Fruit fly (Drosophila melanogaster) whole organism, embryonic: ENCODE results near the gene Mcad.

ENCODE experiments used
- Adf1 ChIP-seq: fragments of 200-800 bp; sonication (Bioruptor generic); IDR thresholded peaks from 2 replicates; pipeline ENCODE4 v1.3.6; 2022; ENCODE audit warnings: missing biosample characterization, missing genetic modification characterization
- Bgb ChIP-seq: fragments of 200-800 bp; sonication (Bioruptor generic); IDR thresholded peaks from 2 replicates; pipeline ENCODE4 v1.3.6; 2022; ENCODE audit warnings: missing biosample characterization, missing genetic modification characterization; ENCODE audit not compliant: partially characterized antibody
- CG10431 ChIP-seq: fragments of 200-800 bp; sonication (Bioruptor generic); optimal IDR thresholded peaks from 3 replicates; lab custom pipeline; 2018; ENCODE audit warnings: missing biosample characterization, mild to moderate bottlenecking, missing genetic modification characterization
- CG10462 ChIP-seq: fragments of 200-800 bp; sonication (Bioruptor generic); optimal IDR thresholded peaks from 2 replicates; lab custom pipeline; 2016; ENCODE audit warnings: missing biosample characterization, missing genetic modification characterization
- CG1233 ChIP-seq: fragments of 200-800 bp; sonication (Bioruptor generic); optimal IDR thresholded peaks from 4 replicates; lab custom pipeline; 2018; ENCODE audit warnings: missing biosample characterization, mild to moderate bottlenecking, missing genetic modification characterization
- CG13775 ChIP-seq: fragments of 200-800 bp; sonication (Bioruptor generic); optimal IDR thresholded peaks from 3 replicates; lab custom pipeline; 2017; ENCODE audit warnings: missing biosample characterization, mild to moderate bottlenecking, missing genetic modification characterization
- CG16779 ChIP-seq: fragments of 200-800 bp; sonication (Bioruptor generic); IDR thresholded peaks from 2 replicates; pipeline ENCODE4 v1.3.6; 2022; ENCODE audit warnings: missing biosample characterization, missing genetic modification characterization
- CG3065 ChIP-seq: fragments of 200-800 bp; sonication (Bioruptor generic); optimal IDR thresholded peaks from 2 replicates; lab custom pipeline; 2016; ENCODE audit warnings: missing biosample characterization, missing genetic modification characterization
- CG32532 ChIP-seq: fragments of 200-800 bp; sonication (Bioruptor generic); IDR thresholded peaks from 2 replicates; pipeline ENCODE4 v1.3.6; 2022; ENCODE audit warnings: missing biosample characterization, missing genetic modification characterization
- CG3281 ChIP-seq: fragments of 200-800 bp; sonication (Bioruptor generic); optimal IDR thresholded peaks from 3 replicates; lab custom pipeline; 2017; ENCODE audit warnings: missing biosample characterization, mild to moderate bottlenecking, missing genetic modification characterization
- CG3407 ChIP-seq: fragments of 200-800 bp; sonication (Bioruptor generic); optimal IDR thresholded peaks from 2 replicates; lab custom pipeline; 2018; ENCODE audit warnings: missing biosample characterization, mild to moderate bottlenecking, missing genetic modification characterization
- CG34376 ChIP-seq: fragments of 200-800 bp; sonication (Bioruptor generic); optimal IDR thresholded peaks from 2 replicates; lab custom pipeline; 2018; ENCODE audit warnings: missing biosample characterization, mild to moderate bottlenecking, missing genetic modification characterization
- CG3838 ChIP-seq: fragments of 200-800 bp; sonication (Bioruptor generic); optimal IDR thresholded peaks from 3 replicates; lab custom pipeline; 2016; ENCODE audit warnings: missing biosample characterization, missing genetic modification characterization
- CG4820 ChIP-seq: fragments of 200-800 bp; sonication (Bioruptor generic); optimal IDR thresholded peaks from 3 replicates; lab custom pipeline; 2016; ENCODE audit warnings: missing biosample characterization, missing genetic modification characterization
- CG5245 ChIP-seq: fragments of 200-800 bp; sonication (Bioruptor generic); optimal IDR thresholded peaks from 3 replicates; lab custom pipeline; 2016; ENCODE audit warnings: missing biosample characterization, missing genetic modification characterization
- CG8359 ChIP-seq: fragments of 200-800 bp; sonication (Bioruptor generic); optimal IDR thresholded peaks from 2 replicates; lab custom pipeline; 2017; ENCODE audit warnings: missing biosample characterization, mild to moderate bottlenecking, missing genetic modification characterization, borderline replicate concordance
- CG8478 ChIP-seq: fragments of >200 bp; optimal IDR thresholded peaks from 2 replicates; lab custom pipeline; 2018
- CG9727 ChIP-seq: fragments of 200-800 bp; sonication (Bioruptor generic); optimal IDR thresholded peaks from 3 replicates; lab custom pipeline; 2017; ENCODE audit warnings: missing biosample characterization, mild to moderate bottlenecking, missing genetic modification characterization
- Ets97D ChIP-seq: fragments of 200-800 bp; sonication (Bioruptor generic); optimal IDR thresholded peaks from 3 replicates; lab custom pipeline; 2016; ENCODE audit warnings: missing biosample characterization, missing genetic modification characterization
- Gug ChIP-seq: fragments of 200-800 bp; sonication (Bioruptor generic); IDR thresholded peaks from 4 replicates; pipeline ENCODE4 v1.3.6; 2022; ENCODE audit warnings: missing biosample characterization, missing genetic modification characterization
- Hey ChIP-seq: fragments of 200-800 bp; sonication (Bioruptor generic); optimal IDR thresholded peaks from 3 replicates; lab custom pipeline; 2018; ENCODE audit warnings: missing biosample characterization, mild to moderate bottlenecking, missing genetic modification characterization
- MBD-R2 ChIP-seq: fragments of 200-800 bp; sonication (Bioruptor generic); IDR thresholded peaks from 2 replicates; pipeline ENCODE4 v1.3.6; 2022; ENCODE audit warnings: missing biosample characterization, missing genetic modification characterization
- MTF-1 ChIP-seq: fragments of 200-800 bp; sonication (Bioruptor generic); optimal IDR thresholded peaks from 2 replicates; lab custom pipeline; 2018; ENCODE audit warnings: missing biosample characterization, mild to moderate bottlenecking, missing genetic modification characterization, borderline replicate concordance
- Mad ChIP-seq: fragments of 200-800 bp; sonication (Bioruptor generic); optimal IDR thresholded peaks from 2 replicates; lab custom pipeline; 2016; ENCODE audit warnings: missing biosample characterization, missing genetic modification characterization
- Nf-YC ChIP-seq: fragments of 200-800 bp; optimal IDR thresholded peaks from 3 replicates; lab custom pipeline; 2019; ENCODE audit warnings: missing biosample characterization, mild to moderate bottlenecking, missing genetic modification characterization, moderate library complexity
- Oli ChIP-seq: fragments of 200-800 bp; sonication (Bioruptor generic); optimal IDR thresholded peaks from 2 replicates; lab custom pipeline; 2018; ENCODE audit warnings: missing biosample characterization, mild to moderate bottlenecking, missing genetic modification characterization, moderate library complexity
- Taf1 ChIP-seq: fragments of 200-800 bp; sonication (Bioruptor generic); IDR thresholded peaks from 2 replicates; pipeline ENCODE4 v1.3.6; 2022; ENCODE audit warnings: missing biosample characterization, missing genetic modification characterization
- Tbp ChIP-seq: fragments of >200 bp; optimal IDR thresholded peaks from 2 replicates; lab custom pipeline; 2018; ENCODE audit warnings: missing biosample characterization, missing genetic modification characterization
- Xbp1 ChIP-seq: fragments of 200-800 bp; sonication (Bioruptor generic); optimal IDR thresholded peaks from 3 replicates; lab custom pipeline; 2016; ENCODE audit warnings: missing biosample characterization, mild to moderate bottlenecking, missing genetic modification characterization
- ac ChIP-seq: fragments of 200-800 bp; sonication (Bioruptor generic); optimal IDR thresholded peaks from 3 replicates; lab custom pipeline; 2017; ENCODE audit warnings: missing biosample characterization, mild to moderate bottlenecking, missing genetic modification characterization
- cg ChIP-seq: fragments of 200-800 bp; sonication (Bioruptor generic); optimal IDR thresholded peaks from 3 replicates; lab custom pipeline; 2019; ENCODE audit warnings: missing biosample characterization, mild to moderate bottlenecking, missing genetic modification characterization, moderate library complexity
- chinmo ChIP-seq: fragments of 200-800 bp; sonication (Bioruptor generic); IDR thresholded peaks from 4 replicates; pipeline ENCODE4 v1.3.6; 2022; ENCODE audit warnings: missing biosample characterization, missing genetic modification characterization; ENCODE audit not compliant: partially characterized antibody
- chn ChIP-seq: fragments of 200-800 bp; sonication (Bioruptor generic); optimal IDR thresholded peaks from 2 replicates; lab custom pipeline; 2016; ENCODE audit warnings: missing biosample characterization, missing genetic modification characterization
- da ChIP-seq: fragments of 200-800 bp; sonication (Bioruptor generic); optimal IDR thresholded peaks from 2 replicates; lab custom pipeline; 2016; ENCODE audit warnings: missing biosample characterization, missing genetic modification characterization
- dan ChIP-seq: fragments of 200-800 bp; sonication (Bioruptor generic); IDR thresholded peaks from 2 replicates; pipeline ENCODE4 v1.3.6; 2022; ENCODE audit warnings: missing biosample characterization, missing genetic modification characterization
- esg ChIP-seq: fragments of 200-800 bp; sonication (Bioruptor generic); conservative IDR thresholded peaks from 2 replicates; pipeline ENCODE4 v1.3.6; 2022; ENCODE audit warnings: missing biosample characterization, missing genetic modification characterization
- ewg ChIP-seq: fragments of 200-800 bp; sonication (Bioruptor generic); optimal IDR thresholded peaks from 3 replicates; lab custom pipeline; 2017; ENCODE audit warnings: mild to moderate bottlenecking, missing biosample characterization, missing genetic modification reagents, missing genetic modification characterization
- ftz-f1 ChIP-seq: fragments of 200-800 bp; sonication (Bioruptor generic); optimal IDR thresholded peaks from 2 replicates; lab custom pipeline; 2016; ENCODE audit warnings: missing biosample characterization, missing genetic modification characterization
- gro ChIP-seq: fragments of 200-800 bp; sonication (Bioruptor generic); optimal IDR thresholded peaks from 2 replicates; lab custom pipeline; 2016; ENCODE audit warnings: missing biosample characterization, missing genetic modification characterization
- hb ChIP-seq: fragments of 200-800 bp; sonication (Bioruptor generic); IDR thresholded peaks from 3 replicates; pipeline ENCODE4 v1.3.6; 2022; ENCODE audit warnings: missing biosample characterization, missing genetic modification characterization; ENCODE audit not compliant: partially characterized antibody
- maf-S ChIP-seq: fragments of 200-800 bp; sonication (Bioruptor generic); optimal IDR thresholded peaks from 2 replicates; lab custom pipeline; 2016; ENCODE audit warnings: missing biosample characterization, missing genetic modification characterization
- mld ChIP-seq: fragments of 200-800 bp; sonication (Bioruptor generic); IDR thresholded peaks from 3 replicates; pipeline ENCODE4 v1.3.6; 2022; ENCODE audit warnings: missing biosample characterization, missing genetic modification characterization; ENCODE audit not compliant: partially characterized antibody
- nau ChIP-seq: fragments of 200-800 bp; sonication (Bioruptor generic); optimal IDR thresholded peaks from 3 replicates; lab custom pipeline; 2017; ENCODE audit warnings: missing biosample characterization, mild to moderate bottlenecking, missing genetic modification characterization, missing genetic modification reagents
- onecut ChIP-seq: fragments of 200-800 bp; sonication (Bioruptor generic); IDR thresholded peaks from 2 replicates; pipeline ENCODE4 v1.3.6; 2022; ENCODE audit warnings: missing biosample characterization, missing genetic modification characterization
- org-1 ChIP-seq: fragments of 200-800 bp; sonication (Bioruptor generic); optimal IDR thresholded peaks from 2 replicates; lab custom pipeline; 2017; ENCODE audit warnings: missing biosample characterization, missing genetic modification characterization
- pros ChIP-seq: fragments of 200-800 bp; sonication (Bioruptor generic); optimal IDR thresholded peaks from 3 replicates; lab custom pipeline; 2019; ENCODE audit warnings: missing biosample characterization, mild to moderate bottlenecking, missing genetic modification characterization, moderate library complexity
- scrt ChIP-seq: fragments of 200-800 bp; sonication (Bioruptor generic); optimal IDR thresholded peaks from 2 replicates; lab custom pipeline; 2018; ENCODE audit warnings: missing biosample characterization, mild to moderate bottlenecking, missing genetic modification characterization, moderate library complexity
- trh ChIP-seq: fragments of 200-800 bp; sonication (Bioruptor generic); optimal IDR thresholded peaks from 2 replicates; lab custom pipeline; 2016; ENCODE audit warnings: missing biosample characterization, missing genetic modification characterization
- usp ChIP-seq: fragments of >200 bp; optimal IDR thresholded peaks from 2 replicates; lab custom pipeline; 2017; ENCODE audit warnings: missing biosample characterization, missing genetic modification characterization
- wdn ChIP-seq: fragments of 200-800 bp; sonication (Bioruptor generic); IDR thresholded peaks from 2 replicates; pipeline ENCODE4 v1.3.6; 2022; ENCODE audit warnings: missing biosample characterization, missing genetic modification characterization

The Mcad gene

DNA sequence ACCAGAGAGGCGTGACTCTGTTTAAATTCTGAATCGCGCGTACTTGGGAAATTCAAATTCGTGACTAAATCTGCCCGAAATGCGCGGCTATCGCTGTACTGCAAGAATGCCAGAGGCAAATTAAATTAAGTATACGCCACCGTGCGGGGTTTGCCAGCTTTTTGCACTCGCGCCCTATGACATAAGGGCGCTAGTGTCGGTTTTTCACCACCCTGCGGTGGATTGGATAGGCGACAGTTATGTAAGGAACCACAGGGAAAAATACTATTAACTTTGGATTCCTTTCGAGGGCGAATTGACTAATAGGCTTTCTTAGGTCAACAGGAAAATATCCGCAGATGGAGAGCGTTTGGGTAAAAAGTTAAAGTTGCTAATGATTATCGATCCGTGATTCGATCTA is 23.6 kb upstream of the Mcad start, which contains the start of gene CG44195:
TSS of gene CG44195 (minus strand) at position 101 of the 400 bp plus-strand sequence.
- TF ChIP-seq dan = no peak
- TF ChIP-seq CG8359 = no peak

dm6 chr3L:7713378-7713777 is 5.8 kb upstream of the Mcad start:
- TF ChIP-seq ac (GFP tag; lab: Kevin White, UChicago) = no peak
- TF ChIP-seq CG32532 (GFP tag; lab: Robert Waterston, UW) = 0 out of 2 replicates have a peak, but pooled peaks have one; percentile 7
- TF ChIP-seq Oli = no peak
- no peak for TF ChIP-seq chn
- TF ChIP-seq ftz-f1 (GFP tag; lab: Kevin White, UChicago) = no peak
- no peak for TF ChIP-seq CG3407
- peak; percentile 66 for TF ChIP-seq CG16779 (GFP tag; lab: Robert Waterston, UW)
- TF ChIP-seq scrt (GFP tag; lab: Kevin White, UChicago) = peak; percentile 53
- no peak for TF ChIP-seq da (GFP tag; lab: Kevin White, UChicago)
- TF ChIP-seq trh (GFP tag; lab: Kevin White, UChicago) = no peak
- no peak for TF ChIP-seq CG8359
- TF ChIP-seq chinmo (GFP tag; lab: Robert Waterston, UW) = 0 out of 4 replicates have a peak, but pooled peaks have one; percentile 33
- TF ChIP-seq usp (GFP tag; lab: Kevin White, UChicago) = no peak
- TF ChIP-seq CG5245 (GFP tag; lab: Kevin White, UChicago) = no peak
- TF ChIP-seq Ets97D = no peak
- TF ChIP-seq CG1233 (GFP tag; lab: Kevin White, UChicago) = no peak
- no peak for TF ChIP-seq Tbp (GFP tag; lab: Kevin White, UChicago)
- TF ChIP-seq ewg (GFP tag; lab: Kevin White, UChicago) = peak; percentile 91
- no peak for TF ChIP-seq gro
- TF ChIP-seq CG10462 (GFP tag; lab: Kevin White, UChicago) = no peak
- peak; percentile 18; the same call in 1 of the 2 replicates for TF ChIP-seq Bgb (GFP tag; lab: Robert Waterston, UW)
- no peak for TF ChIP-seq org-1 (GFP tag; lab: Kevin White, UChicago)
- no peak for TF ChIP-seq wdn (GFP tag; lab: Robert Waterston, UW)
- TF ChIP-seq Xbp1 (GFP tag; lab: Kevin White, UChicago) = no peak
- TF ChIP-seq Hey (tag; lab: Kevin White, UChicago) = no peak
- TF ChIP-seq Adf1 (GFP tag; lab: Robert Waterston, UW) = no peak
- TF ChIP-seq Taf1 = no peak
- TF ChIP-seq maf-S (GFP tag; lab: Kevin White, UChicago) = no peak
- TF ChIP-seq CG3838 = no peak
- no peak for TF ChIP-seq CG4820 (GFP tag; lab: Kevin White, UChicago)
- TF ChIP-seq Nf-YC (tag; lab: Kevin White, UChicago) = peak; percentile 48
- TF ChIP-seq esg (GFP tag; lab: Robert Waterston, UW) = no peak
- TF ChIP-seq Gug (GFP tag; lab: Robert Waterston, UW) = no peak
- no peak for TF ChIP-seq CG3065 (GFP tag; lab: Kevin White, UChicago)
- TF ChIP-seq cg (GFP tag; lab: Kevin White, UChicago) = peak; percentile 75
- TF ChIP-seq CG34376 (GFP tag; lab: Kevin White, UChicago) = peak; percentile 5
- TF ChIP-seq onecut (GFP tag; lab: Robert Waterston, UW) = peak; percentile 84
- peak; percentile 60 for TF ChIP-seq CG8478 (lab: Kevin White, UChicago)
- TF ChIP-seq CG9727 (GFP tag; lab: Kevin White, UChicago) = no peak
- no peak for TF ChIP-seq hb (GFP tag; lab: Robert Waterston, UW)
- peak; percentile 64 for TF ChIP-seq pros (GFP tag; lab: Kevin White, UChicago)
- TF ChIP-seq MBD-R2 (GFP tag; lab: Robert Waterston, UW) = 0 out of 2 replicates have a peak, but pooled peaks have one; percentile 9
- TF ChIP-seq CG13775 = no peak
- TF ChIP-seq Mad (GFP tag; lab: Kevin White, UChicago) = no peak
- TF ChIP-seq MTF-1 (GFP tag; lab: Kevin White, UChicago) = no peak
- TF ChIP-seq CG3281 (GFP tag; lab: Kevin White, UChicago) = no peak
- no peak for TF ChIP-seq mld (GFP tag; lab: Robert Waterston, UW)
- TF ChIP-seq nau (GFP tag; lab: Kevin White, UChicago) = no peak
- no peak for TF ChIP-seq CG10431 (GFP tag; lab: Kevin White, UChicago)
